Fruit fly (Drosophila melanogaster) Kc167 (cell line): ENCODE data around the gene Slu7.

ENCODE experiments used
- Myc ChIP-seq: fragments of >200 bp; optimal IDR thresholded peaks from 2 replicates; lab custom pipeline; 2017; ENCODE audit warnings: missing external identifiers
- Sin3A ChIP-seq: fragments of >200 bp; optimal IDR thresholded peaks from 2 replicates; lab custom pipeline; 2018; ENCODE audit warnings: missing external identifiers
- h ChIP-seq: fragments of >200 bp; optimal IDR thresholded peaks from 3 replicates; lab custom pipeline; 2018; ENCODE audit warnings: missing external identifiers
- insv ChIP-seq: fragments of >200 bp; optimal IDR thresholded peaks from 3 replicates; lab custom pipeline; 2018; ENCODE audit warnings: missing external identifiers
- psq ChIP-seq: fragments of >200 bp; optimal IDR thresholded peaks from 2 replicates; lab custom pipeline; 2017; ENCODE audit warnings: missing external identifiers
- ttk ChIP-seq: sonication (Bioruptor generic); optimal IDR thresholded peaks from 2 replicates; lab custom pipeline; 2017; ENCODE audit warnings: missing external identifiers

DNA sequence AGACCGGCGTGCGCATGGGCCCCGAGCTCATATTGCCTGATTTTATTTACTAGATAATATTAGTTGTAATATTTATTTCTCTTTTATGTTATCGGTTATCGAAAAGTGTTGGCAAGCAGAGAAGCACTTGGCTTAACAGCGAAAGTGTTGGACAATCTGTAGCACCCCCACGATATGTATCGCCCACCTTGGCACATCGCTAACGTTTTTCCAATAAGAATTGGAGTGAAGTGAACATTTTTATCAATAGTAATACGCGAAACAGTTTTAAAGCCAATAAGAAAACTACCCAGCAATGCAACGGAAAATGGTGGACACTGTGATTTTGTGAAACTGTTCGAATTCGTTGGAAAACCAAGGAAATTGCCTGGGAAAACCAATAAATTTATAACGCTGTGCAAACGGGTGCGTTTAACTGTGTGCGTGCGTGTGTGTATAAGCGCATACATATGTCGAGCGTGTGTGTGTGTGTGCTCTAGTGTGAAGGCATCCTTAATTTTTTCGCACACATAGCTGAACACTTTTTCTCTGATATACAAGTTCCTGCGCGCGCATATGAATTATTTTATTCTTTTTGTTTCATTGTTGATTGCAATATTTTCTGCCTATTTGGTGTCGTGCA, at the start of gene Slu7, which contains the start of gene Pkc98E:
- TF ChIP-seq insv (lab: Kevin White, UChicago), result peak; percentile 69
- TF ChIP-seq h (lab: Kevin White, UChicago), result no peak
- no peak for TF ChIP-seq ttk (lab: Kevin White, UChicago)
- TF ChIP-seq psq (lab: Kevin White, UChicago), result no peak
- no peak for TF ChIP-seq Sin3A
- TF ChIP-seq Myc, result no peak
